Fruit fly (Drosophila melanogaster) whole organism, embryonic: ENCODE results near the gene fz.
A peak's percentile ranks its signal among the peaks of the same experiment; 100 is the strongest.

Source experiments
- Aef1 ChIP-seq: fragments of 200-800 bp; sonication (Bioruptor generic); IDR thresholded peaks from 3 replicates; pipeline ENCODE4 v1.3.6; 2022; ENCODE audit warnings: missing biosample characterization, missing genetic modification characterization
- Blimp-1 ChIP-seq: fragments of 200-800 bp; sonication (Bioruptor generic); optimal IDR thresholded peaks from 3 replicates; lab custom pipeline; 2018; ENCODE audit warnings: missing biosample characterization, missing genetic modification characterization, mild to moderate bottlenecking, moderate library complexity, missing genetic modification reagents
- CG10147 ChIP-seq: fragments of 200-800 bp; sonication (Bioruptor generic); optimal IDR thresholded peaks from 2 replicates; lab custom pipeline; 2019; ENCODE audit warnings: missing biosample characterization, mild to moderate bottlenecking, missing genetic modification characterization, moderate library complexity
- CG10366 ChIP-seq: fragments of 200-800 bp; sonication (Bioruptor generic); IDR thresholded peaks from 2 replicates; pipeline ENCODE4 v1.3.6; 2022; ENCODE audit warnings: missing biosample characterization, missing genetic modification characterization
- CG10979 ChIP-seq: fragments of 200-800 bp; sonication (Bioruptor generic); optimal IDR thresholded peaks from 2 replicates; lab custom pipeline; 2018; ENCODE audit warnings: missing biosample characterization, mild to moderate bottlenecking, missing genetic modification characterization, moderate library complexity
- CG11456 ChIP-seq: fragments of 200-800 bp; sonication (Bioruptor generic); IDR thresholded peaks from 3 replicates; pipeline ENCODE4 v1.3.6; 2022; ENCODE audit warnings: missing biosample characterization, missing genetic modification characterization
- CG12155 ChIP-seq: fragments of 200-800 bp; sonication (Bioruptor generic); optimal IDR thresholded peaks from 3 replicates; lab custom pipeline; 2016; ENCODE audit warnings: missing biosample characterization, missing genetic modification characterization
- CG14710 ChIP-seq: fragments of 200-800 bp; sonication (Bioruptor generic); optimal IDR thresholded peaks from 3 replicates; lab custom pipeline; 2019; ENCODE audit warnings: missing biosample characterization, mild to moderate bottlenecking, missing genetic modification characterization, moderate library complexity
- CG1529 ChIP-seq: fragments of 200-800 bp; sonication (Bioruptor generic); optimal IDR thresholded peaks from 3 replicates; lab custom pipeline; 2018; ENCODE audit warnings: missing biosample characterization, missing genetic modification characterization
- CG16813 ChIP-seq: fragments of 200-800 bp; sonication (Bioruptor generic); IDR thresholded peaks from 3 replicates; pipeline ENCODE4 v1.3.6; 2022; ENCODE audit warnings: missing biosample characterization, missing genetic modification characterization; ENCODE audit not compliant: partially characterized antibody
- CG16815 ChIP-seq: fragments of 200-800 bp; sonication (Bioruptor generic); optimal IDR thresholded peaks from 3 replicates; lab custom pipeline; 2017; ENCODE audit warnings: missing biosample characterization, mild to moderate bottlenecking, missing genetic modification characterization
- CG2129 ChIP-seq: fragments of 200-800 bp; sonication (Bioruptor generic); IDR thresholded peaks from 2 replicates; pipeline ENCODE4 v1.3.6; 2022; ENCODE audit warnings: missing biosample characterization, missing genetic modification characterization; ENCODE audit not compliant: partially characterized antibody
- CG30020 ChIP-seq: fragments of 200-800 bp; optimal IDR thresholded peaks from 2 replicates; lab custom pipeline; 2019; ENCODE audit warnings: missing biosample characterization, mild to moderate bottlenecking, missing genetic modification characterization, moderate library complexity
- CG31365 ChIP-seq: fragments of 200-800 bp; sonication (Bioruptor generic); optimal IDR thresholded peaks from 2 replicates; lab custom pipeline; 2018; ENCODE audit warnings: missing biosample characterization, mild to moderate bottlenecking, missing genetic modification characterization
- CG32767 ChIP-seq: fragments of 200-800 bp; sonication (Bioruptor generic); IDR thresholded peaks from 2 replicates; pipeline ENCODE4 v1.3.6; 2022; ENCODE audit warnings: missing biosample characterization, missing genetic modification characterization
- CG34224 ChIP-seq: fragments of 200-800 bp; sonication (Bioruptor generic); IDR thresholded peaks from 3 replicates; pipeline ENCODE4 v1.3.6; 2022; ENCODE audit warnings: missing biosample characterization, missing genetic modification characterization; ENCODE audit not compliant: partially characterized antibody
- CG4854 ChIP-seq: fragments of 200-800 bp; sonication (Bioruptor generic); optimal IDR thresholded peaks from 2 replicates; lab custom pipeline; 2016; ENCODE audit warnings: missing biosample characterization, missing genetic modification characterization, inconsistent platforms
- CG6254 ChIP-seq: fragments of 200-800 bp; sonication (Bioruptor generic); optimal IDR thresholded peaks from 3 replicates; lab custom pipeline; 2017; ENCODE audit warnings: mild to moderate bottlenecking, missing biosample characterization, missing genetic modification reagents, missing genetic modification characterization
- CG7839 ChIP-seq: fragments of 200-800 bp; sonication (Bioruptor generic); optimal IDR thresholded peaks from 3 replicates; lab custom pipeline; 2018; ENCODE audit warnings: missing biosample characterization, mild to moderate bottlenecking, missing genetic modification characterization, moderate library complexity
- CG7928 ChIP-seq: fragments of 200-800 bp; sonication (Bioruptor generic); optimal IDR thresholded peaks from 2 replicates; lab custom pipeline; 2017; ENCODE audit warnings: missing biosample characterization, mild to moderate bottlenecking, missing genetic modification characterization
- CG9609 ChIP-seq: fragments of 200-800 bp; sonication (Bioruptor generic); optimal IDR thresholded peaks from 3 replicates; lab custom pipeline; 2016; ENCODE audit warnings: missing biosample characterization, missing genetic modification characterization
- CG9727 ChIP-seq: fragments of 200-800 bp; sonication (Bioruptor generic); optimal IDR thresholded peaks from 3 replicates; lab custom pipeline; 2017; ENCODE audit warnings: missing biosample characterization, mild to moderate bottlenecking, missing genetic modification characterization
- Dfd ChIP-seq, 2 experiments: fragments of >200 bp; optimal IDR thresholded peaks; 2 replicates each; lab custom pipeline; 2017; ENCODE audit warnings: missing biosample characterization in 2 of 2, missing genetic modification characterization in 2 of 2
- Fer1 ChIP-seq: fragments of 200-800 bp; sonication (Bioruptor generic); optimal IDR thresholded peaks from 2 replicates; lab custom pipeline; 2017; ENCODE audit warnings: missing biosample characterization, mild to moderate bottlenecking, missing genetic modification characterization
- Hmx ChIP-seq: fragments of 200-800 bp; sonication (Bioruptor generic); optimal IDR thresholded peaks from 2 replicates; lab custom pipeline; 2016; ENCODE audit warnings: missing biosample characterization, missing genetic modification characterization
- Hr3 ChIP-seq: fragments of 200-800 bp; sonication (Bioruptor generic); optimal IDR thresholded peaks from 3 replicates; lab custom pipeline; 2016; ENCODE audit warnings: missing biosample characterization, missing genetic modification characterization
- Lim3 ChIP-seq: fragments of 200-800 bp; sonication (Bioruptor generic); IDR thresholded peaks from 2 replicates; pipeline ENCODE4 v1.3.6; 2022; ENCODE audit warnings: missing biosample characterization, missing genetic modification characterization
- NK7.1 ChIP-seq: fragments of 200-800 bp; sonication (Bioruptor generic); optimal IDR thresholded peaks from 3 replicates; lab custom pipeline; 2016; ENCODE audit warnings: missing biosample characterization, missing genetic modification characterization
- Pdp1 ChIP-seq, 2 experiments: fragments of 200-800 bp; sonication (Bioruptor generic); optimal IDR thresholded peaks; 3 replicates each; lab custom pipeline; 2016; ENCODE audit warnings: missing biosample characterization in 2 of 2, missing genetic modification characterization in 2 of 2, mild to moderate bottlenecking in 1 of 2, moderate library complexity in 1 of 2
- Poxn ChIP-seq: fragments of 200-800 bp; sonication (Bioruptor generic); IDR thresholded peaks from 2 replicates; pipeline ENCODE4 v1.3.6; 2022; ENCODE audit warnings: missing biosample characterization, missing genetic modification characterization
- Ptx1 ChIP-seq: fragments of 200-800 bp; sonication (Bioruptor generic); IDR thresholded peaks from 2 replicates; pipeline ENCODE4 v1.3.6; 2022; ENCODE audit warnings: missing biosample characterization, missing genetic modification characterization
- Rfx ChIP-seq: fragments of 200-800 bp; sonication (Bioruptor generic); IDR thresholded peaks from 2 replicates; pipeline ENCODE4 v1.3.6; 2022; ENCODE audit warnings: missing biosample characterization, missing genetic modification characterization
- Sox100B ChIP-seq: fragments of 200-800 bp; sonication (Bioruptor generic); optimal IDR thresholded peaks from 3 replicates; lab custom pipeline; 2018; ENCODE audit warnings: missing biosample characterization, mild to moderate bottlenecking, missing genetic modification characterization
- Usf ChIP-seq: fragments of 200-800 bp; sonication (Bioruptor generic); optimal IDR thresholded peaks from 2 replicates; lab custom pipeline; 2017; ENCODE audit warnings: missing genotype, missing biosample characterization, missing genetic modification characterization
- ac ChIP-seq: fragments of 200-800 bp; sonication (Bioruptor generic); optimal IDR thresholded peaks from 3 replicates; lab custom pipeline; 2017; ENCODE audit warnings: missing biosample characterization, mild to moderate bottlenecking, missing genetic modification characterization
- bsh ChIP-seq, 2 experiments: fragments of 200-800 bp; sonication (Bioruptor generic); optimal IDR thresholded peaks; 2 replicates each; lab custom pipeline; 2017 to 2018; ENCODE audit warnings: mild to moderate bottlenecking in 2 of 2, missing biosample characterization in 2 of 2, missing genetic modification characterization in 2 of 2, moderate library complexity in 1 of 2
- ci ChIP-seq: fragments of 200-800 bp; sonication (Bioruptor generic); IDR thresholded peaks from 3 replicates; pipeline ENCODE4 v1.3.6; 2022; ENCODE audit warnings: missing biosample characterization, missing genetic modification characterization
- dysf ChIP-seq: fragments of 200-800 bp; sonication (Bioruptor generic); IDR thresholded peaks from 3 replicates; pipeline ENCODE4 v1.3.6; 2022; ENCODE audit warnings: missing biosample characterization, missing genetic modification characterization
- eyg ChIP-seq: fragments of 200-800 bp; sonication (Bioruptor generic); optimal IDR thresholded peaks from 3 replicates; lab custom pipeline; 2016; ENCODE audit warnings: missing biosample characterization, missing genetic modification characterization
- fd96Cb ChIP-seq: fragments of 200-800 bp; sonication (Bioruptor generic); optimal IDR thresholded peaks from 2 replicates; lab custom pipeline; 2018; ENCODE audit warnings: missing biosample characterization, mild to moderate bottlenecking, missing genetic modification characterization, moderate library complexity
- gsb-n ChIP-seq: fragments of 200-800 bp; sonication (Bioruptor generic); optimal IDR thresholded peaks from 3 replicates; lab custom pipeline; 2018; ENCODE audit warnings: missing biosample characterization, mild to moderate bottlenecking, missing genetic modification characterization
- jigr1 ChIP-seq: fragments of 200-800 bp; sonication (Bioruptor generic); IDR thresholded peaks from 3 replicates; pipeline ENCODE4 v1.3.6; 2022; ENCODE audit warnings: missing biosample characterization, missing genetic modification characterization
- oc ChIP-seq: fragments of 200-800 bp; sonication (Bioruptor generic); optimal IDR thresholded peaks from 2 replicates; lab custom pipeline; 2018; ENCODE audit warnings: missing biosample characterization, mild to moderate bottlenecking, missing genetic modification characterization, moderate library complexity
- phol ChIP-seq: fragments of 200-800 bp; sonication (Bioruptor generic); optimal IDR thresholded peaks from 3 replicates; lab custom pipeline; 2018; ENCODE audit warnings: missing biosample characterization, mild to moderate bottlenecking, missing genetic modification characterization, moderate library complexity
- sd ChIP-seq: fragments of 200-800 bp; sonication (Bioruptor generic); optimal IDR thresholded peaks from 3 replicates; lab custom pipeline; 2018; ENCODE audit warnings: missing biosample characterization, mild to moderate bottlenecking, missing genetic modification characterization, moderate library complexity
- sim ChIP-seq: fragments of 200-800 bp; sonication (Bioruptor generic); IDR thresholded peaks from 2 replicates; pipeline ENCODE4 v1.3.6; 2022; ENCODE audit warnings: missing biosample characterization, missing genetic modification characterization
- tap ChIP-seq: fragments of 200-800 bp; optimal IDR thresholded peaks from 3 replicates; lab custom pipeline; 2019; ENCODE audit warnings: missing biosample characterization, mild to moderate bottlenecking, missing genetic modification characterization, moderate library complexity
- twi ChIP-seq: fragments of 200-800 bp; optimal IDR thresholded peaks from 2 replicates; lab custom pipeline; 2019; ENCODE audit warnings: missing biosample characterization, mild to moderate bottlenecking, missing genetic modification characterization, moderate library complexity
- wor ChIP-seq: fragments of 200-800 bp; sonication (Bioruptor generic); IDR thresholded peaks from 2 replicates; pipeline ENCODE4 v1.3.6; 2022; ENCODE audit warnings: missing biosample characterization, missing genetic modification characterization
- zf30C ChIP-seq: fragments of 200-800 bp; sonication (Bioruptor generic); optimal IDR thresholded peaks from 3 replicates; lab custom pipeline; 2018; ENCODE audit warnings: missing biosample characterization, mild to moderate bottlenecking, missing genetic modification characterization

Gene fz

DNA sequence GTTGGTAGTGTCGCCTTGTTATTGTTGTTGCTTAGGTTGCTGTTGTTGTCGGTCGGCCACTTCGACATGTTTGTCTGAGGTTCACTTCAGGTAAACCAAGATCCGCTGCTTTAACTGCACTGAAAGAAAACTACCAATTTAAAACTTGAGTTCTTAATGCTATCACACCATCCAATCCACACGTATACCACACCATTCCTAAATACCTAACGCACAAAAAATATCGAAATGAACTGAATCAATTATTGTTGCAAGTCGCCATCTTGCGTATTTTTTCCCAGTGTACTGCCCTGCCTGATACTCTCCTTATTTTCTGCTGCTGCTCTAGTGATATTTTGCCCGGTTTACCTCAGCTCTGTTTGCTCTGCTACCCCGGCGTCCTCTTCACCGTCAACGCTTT is 64.7 kb downstream of the fz start:
- TF ChIP-seq CG16813 (no peak), CG31365 (tag; lab: Kevin White, UChicago) (no peak), Blimp-1 (GFP tag; lab: Kevin White, UChicago) (peak; percentile 61), phol (tag; lab: Kevin White, UChicago) (peak; percentile 71), CG10147 (peak; percentile 31), ac (GFP tag; lab: Kevin White, UChicago) (peak; percentile 39), sd (tag; lab: Kevin White, UChicago) (no peak), CG10979 (peak; percentile 68), CG7928 (no peak), NK7.1 (peak; percentile 38), CG7839 (peak; percentile 73), Poxn (GFP tag; lab: Robert Waterston, UW) (no peak), ci (peak; percentile 71; the same call in 2 of the 3 replicates), bsh (GFP tag; optimal IDR thresholded peaks at IDR 0.05; lab: Kevin White, UChicago) (peak; percentile 71 to 77), Dfd (GFP tag; optimal IDR thresholded peaks at IDR 0.05; lab: Kevin White, UChicago) (no peak), CG12155 (peak; percentile 51), gsb-n (tag; lab: Kevin White, UChicago) (peak; percentile 48), dysf (peak; percentile 74), twi (tag; lab: Kevin White, UChicago) (no peak), zf30C (GFP tag; lab: Kevin White, UChicago) (peak; percentile 43), CG9727 (GFP tag; lab: Kevin White, UChicago) (peak; percentile 73), Sox100B (GFP tag; lab: Kevin White, UChicago) (peak; percentile 35), CG9609 (GFP tag; lab: Kevin White, UChicago) (peak; percentile 70), CG4854 (GFP tag; lab: Kevin White, UChicago) (peak; percentile 40), wor (0 out of 2 replicates have a peak, but pooled peaks have one; percentile 23), CG6254 (GFP tag; lab: Kevin White, UChicago) (peak; percentile 13), eyg (GFP tag; lab: Kevin White, UChicago) (peak; percentile 42), tap (tag; lab: Kevin White, UChicago) (peak; percentile 34), Aef1 (GFP tag; lab: Robert Waterston, UW) (peak; percentile 45; the same call in 2 of the 3 replicates), CG32767 (GFP tag; lab: Robert Waterston, UW) (peak; percentile 39; the same call in 1 of the 2 replicates), Rfx (GFP tag; lab: Robert Waterston, UW) (peak; percentile 63), CG34224 (GFP tag; lab: Robert Waterston, UW) (no peak), fd96Cb (tag; lab: Kevin White, UChicago) (peak; percentile 58), CG10366 (GFP tag; lab: Robert Waterston, UW) (peak; percentile 59), CG16815 (GFP tag; lab: Kevin White, UChicago) (peak; percentile 43), CG2129 (GFP tag; lab: Robert Waterston, UW) (no peak), CG30020 (tag; lab: Kevin White, UChicago) (no peak), CG11456 (GFP tag; lab: Robert Waterston, UW) (no peak), sim (no peak), Ptx1 (peak; percentile 56), CG14710 (peak; percentile 58), oc (tag; lab: Kevin White, UChicago) (peak; percentile 34), Lim3 (GFP tag; lab: Robert Waterston, UW) (no peak), Hmx (GFP tag; lab: Kevin White, UChicago) (no peak), CG1529 (peak; percentile 31), jigr1 (GFP tag; lab: Robert Waterston, UW) (peak; percentile 49; the same call in 1 of the 3 replicates), Hr3 (peak; percentile 36), Pdp1 (GFP tag; optimal IDR thresholded peaks at IDR 0.05; lab: Kevin White, UChicago) (peak; percentile 55 to 74), Usf (GFP tag; lab: Kevin White, UChicago) (peak; percentile 4), Fer1 (peak; percentile 40)
